Fruit fly (Drosophila melanogaster) whole organism, wandering third instar larva: Measurements from ENCODE around the gene aus.

Experiments
- Abd-B ChIP-seq: fragments of >200 bp; optimal IDR thresholded peaks from 2 replicates; lab custom pipeline; 2017; ENCODE audit warnings: missing biosample characterization, missing genetic modification characterization
- CG32264 ChIP-seq: fragments of 200-800 bp; sonication (Bioruptor generic); optimal IDR thresholded peaks from 2 replicates; lab custom pipeline; 2016; ENCODE audit warnings: missing biosample characterization, missing genetic modification characterization
- CrebA ChIP-seq: fragments of 200-800 bp; sonication (Bioruptor generic); optimal IDR thresholded peaks from 2 replicates; lab custom pipeline; 2016; ENCODE audit warnings: missing biosample characterization, mild to moderate bottlenecking, missing genetic modification characterization, borderline replicate concordance
- Dif ChIP-seq: fragments of 200-275, 200-300 bp; sonication (Bioruptor generic); optimal IDR thresholded peaks from 2 replicates; lab custom pipeline; 2018; ENCODE audit warnings: missing biosample characterization, missing genetic modification characterization; ENCODE audit not compliant: partially characterized antibody
- GATAd ChIP-seq: sonication (Bioruptor generic); optimal IDR thresholded peaks from 2 replicates; lab custom pipeline; 2016; ENCODE audit warnings: missing biosample characterization, missing genetic modification characterization
- HLH106 ChIP-seq: fragments of 200-800 bp; optimal IDR thresholded peaks from 3 replicates; lab custom pipeline; 2019; ENCODE audit warnings: missing biosample characterization, mild to moderate bottlenecking, missing genetic modification characterization, moderate library complexity
- Hnf4 ChIP-seq: fragments of 200-800 bp; sonication (Bioruptor generic); optimal IDR thresholded peaks from 2 replicates; lab custom pipeline; 2016; ENCODE audit warnings: missing biosample characterization, mild to moderate bottlenecking, missing genetic modification characterization
- Hr78 ChIP-seq: fragments of >200 bp; optimal IDR thresholded peaks from 2 replicates; lab custom pipeline; 2017; ENCODE audit warnings: missing biosample characterization, missing genetic modification characterization
- Hr83 ChIP-seq: fragments of 200-300 bp; sonication (Bioruptor generic); optimal IDR thresholded peaks from 2 replicates; lab custom pipeline; 2016; ENCODE audit warnings: missing biosample characterization, mild to moderate bottlenecking, missing genetic modification characterization, moderate library complexity; ENCODE audit not compliant: poor library complexity, severe bottlenecking
- Jra ChIP-seq: sonication (Bioruptor generic); optimal IDR thresholded peaks from 2 replicates; lab custom pipeline; 2016; ENCODE audit warnings: missing biosample characterization, missing genetic modification characterization
- Myc ChIP-seq: fragments of >200 bp; optimal IDR thresholded peaks from 2 replicates; lab custom pipeline; 2017
- N ChIP-seq: fragments of >200 bp; optimal IDR thresholded peaks from 2 replicates; lab custom pipeline; 2018; ENCODE audit warnings: missing biosample characterization, missing external identifiers, missing genetic modification characterization
- OdsH ChIP-seq: fragments of 200-800 bp; sonication (Bioruptor generic); optimal IDR thresholded peaks from 2 replicates; lab custom pipeline; 2016; ENCODE audit warnings: missing biosample characterization, mild to moderate bottlenecking, missing genetic modification characterization
- Rel ChIP-seq, 2 experiments: fragments of 200-800 bp; sonication (Bioruptor generic) in 1 of 2; optimal IDR thresholded peaks; 2 replicates in 1 of 2; 3 replicates in 1 of 2; lab custom pipeline; 2016 to 2019; ENCODE audit warnings: mild to moderate bottlenecking in 2 of 2, missing biosample characterization in 2 of 2, missing genetic modification characterization in 2 of 2, moderate library complexity in 1 of 2
- Sp1 ChIP-seq: fragments of 200-800 bp; sonication (Bioruptor generic); optimal IDR thresholded peaks from 3 replicates; lab custom pipeline; 2019; ENCODE audit warnings: missing biosample characterization, mild to moderate bottlenecking, missing genetic modification characterization, moderate library complexity
- Vsx2 ChIP-seq: fragments of 200-300, 225-300 bp; sonication (Bioruptor generic); optimal IDR thresholded peaks from 2 replicates; lab custom pipeline; 2018; ENCODE audit warnings: missing biosample characterization, missing genetic modification characterization; ENCODE audit not compliant: partially characterized antibody
- br ChIP-seq: fragments of 200-800 bp; sonication (Bioruptor generic); optimal IDR thresholded peaks from 2 replicates; lab custom pipeline; 2016; ENCODE audit warnings: missing biosample characterization, missing genetic modification characterization
- brk ChIP-seq: fragments of 200-800 bp; sonication (Bioruptor generic); optimal IDR thresholded peaks from 2 replicates; lab custom pipeline; 2016; ENCODE audit warnings: missing biosample characterization, mild to moderate bottlenecking, missing genetic modification characterization
- dl ChIP-seq, 2 experiments: fragments of 175-275, 200-275 bp in 1 of 2; fragments of 200-275 bp in 1 of 2; sonication (Bioruptor generic); optimal IDR thresholded peaks; lab custom pipeline; 2018; ENCODE audit warnings: mild to moderate bottlenecking in 2 of 2, missing biosample characterization in 2 of 2, missing genetic modification characterization in 2 of 2, moderate library complexity in 2 of 2; ENCODE audit not compliant: partially characterized antibody in 2 of 2, insufficient read depth in 1 of 2
- dmrt93B ChIP-seq: fragments of 200-800 bp; sonication (Bioruptor generic); optimal IDR thresholded peaks from 2 replicates; lab custom pipeline; 2018; ENCODE audit warnings: missing biosample characterization, mild to moderate bottlenecking, missing genetic modification characterization
- ey ChIP-seq: fragments of 200-800 bp; sonication (Bioruptor generic); optimal IDR thresholded peaks from 2 replicates; lab custom pipeline; 2016; ENCODE audit warnings: missing biosample characterization, missing genetic modification characterization
- foxo ChIP-seq, 2 experiments: fragments of 200-800 bp; sonication (Bioruptor generic); optimal IDR thresholded peaks; 2 replicates in 1 of 2; 3 replicates in 1 of 2; lab custom pipeline; 2016 to 2017; ENCODE audit warnings: missing biosample characterization in 2 of 2, missing genetic modification characterization in 2 of 2
- h ChIP-seq: fragments of 200-800 bp; sonication (Bioruptor generic); optimal IDR thresholded peaks from 3 replicates; lab custom pipeline; 2016; ENCODE audit warnings: missing biosample characterization, mild to moderate bottlenecking, missing genetic modification characterization
- jim ChIP-seq: fragments of 175-275, 200-325 bp; sonication (Bioruptor generic); optimal IDR thresholded peaks from 2 replicates; lab custom pipeline; 2016; ENCODE audit warnings: missing biosample characterization, mild to moderate bottlenecking, missing genetic modification characterization
- lola ChIP-seq: fragments of >200 bp; optimal IDR thresholded peaks from 2 replicates; lab custom pipeline; 2017; ENCODE audit warnings: missing biosample characterization, missing genetic modification characterization
- pan ChIP-seq: fragments of >200 bp; optimal IDR thresholded peaks from 2 replicates; lab custom pipeline; 2017
- psq ChIP-seq: fragments of 200-800 bp; sonication (Bioruptor generic); optimal IDR thresholded peaks from 3 replicates; lab custom pipeline; 2017; ENCODE audit warnings: missing biosample characterization, mild to moderate bottlenecking, missing genetic modification characterization, moderate library complexity
- rgr ChIP-seq: fragments of 200-800 bp; sonication (Bioruptor generic); optimal IDR thresholded peaks from 3 replicates; lab custom pipeline; 2016; ENCODE audit warnings: missing biosample characterization, mild to moderate bottlenecking, missing genetic modification characterization
- sage ChIP-seq: fragments of 200-800 bp; sonication (Bioruptor generic); optimal IDR thresholded peaks from 2 replicates; lab custom pipeline; 2016; ENCODE audit warnings: missing biosample characterization, mild to moderate bottlenecking, missing genetic modification characterization
- tai ChIP-seq: sonication (Bioruptor generic); optimal IDR thresholded peaks from 2 replicates; lab custom pipeline; 2016; ENCODE audit warnings: missing biosample characterization, missing genetic modification characterization
- usp ChIP-seq: fragments of >200 bp; optimal IDR thresholded peaks from 2 replicates; lab custom pipeline; 2017; ENCODE audit warnings: missing biosample characterization, missing genetic modification characterization
- woc ChIP-seq: sonication (Bioruptor generic); optimal IDR thresholded peaks from 2 replicates; lab custom pipeline; 2016; ENCODE audit warnings: missing biosample characterization, mild to moderate bottlenecking, missing genetic modification characterization

Gene aus

DNA sequence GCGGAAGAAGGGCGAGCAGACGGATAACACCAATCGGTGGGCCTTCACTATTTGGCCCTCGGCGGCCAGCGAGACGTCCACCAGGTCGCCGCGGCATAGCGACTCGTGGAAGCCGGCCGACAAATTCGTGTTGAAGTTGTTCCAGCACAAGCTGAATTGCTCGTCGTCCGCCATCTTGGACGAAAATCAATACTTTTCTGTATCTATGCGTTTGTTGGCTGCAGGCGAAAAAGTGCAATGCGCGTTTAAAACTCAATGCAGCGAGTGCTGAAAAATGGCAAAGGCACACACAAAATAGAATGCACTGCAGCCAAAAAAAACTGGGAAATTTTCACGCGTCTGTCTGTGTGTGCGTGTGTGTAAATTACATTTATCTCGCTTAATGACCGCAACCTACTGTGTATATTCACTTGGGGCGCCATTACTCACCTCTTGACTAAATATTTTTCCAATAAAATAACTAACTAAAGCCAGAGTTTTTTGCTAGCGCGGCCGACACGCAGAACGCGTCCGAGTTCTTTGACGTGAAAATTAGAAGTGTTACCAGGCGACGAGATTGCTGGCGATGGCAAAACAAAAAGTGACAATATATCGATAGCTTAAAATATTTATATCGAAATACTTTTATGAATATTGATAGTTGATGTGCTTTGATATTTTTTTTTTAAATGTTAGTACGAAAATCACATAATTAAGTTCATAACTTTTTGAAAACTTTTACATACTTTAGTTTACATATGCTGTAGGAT is 27.6 kb upstream of the aus start:
- peak; percentile 12 for TF ChIP-seq br
- peak; percentile 13 for TF ChIP-seq rgr (GFP tag; lab: Kevin White, UChicago)
- TF ChIP-seq sage (GFP tag; lab: Kevin White, UChicago), result no peak
- TF ChIP-seq Sp1, result peak; percentile 42
- TF ChIP-seq GATAd (GFP tag; lab: Kevin White, UChicago), result no peak
- TF ChIP-seq HLH106 (tag; lab: Kevin White, UChicago), result no peak
- TF ChIP-seq OdsH (GFP tag; lab: Kevin White, UChicago), result peak; percentile 0
- no peak for TF ChIP-seq dmrt93B
- no peak for TF ChIP-seq Myc
- TF ChIP-seq brk (GFP tag; lab: Kevin White, UChicago), result peak; percentile 22
- peak; percentile 62 for TF ChIP-seq Vsx2
- TF ChIP-seq Hr83 (GFP tag; lab: Kevin White, UChicago), result peak; percentile 12
- TF ChIP-seq CG32264 (GFP tag; lab: Kevin White, UChicago), result no peak
- no peak for TF ChIP-seq dl (GFP tag; optimal IDR thresholded peaks at IDR 0.05; lab: Kevin White, UChicago; ENCODE audit: insufficient read depth in 1 of 2, partially characterized antibody in 2 of 2)
- no peak for TF ChIP-seq CrebA (GFP tag; lab: Kevin White, UChicago)
- peak; percentile 12 for TF ChIP-seq Dif (GFP tag; lab: Kevin White, UChicago)
- TF ChIP-seq h (GFP tag; lab: Kevin White, UChicago), result peak; percentile 34
- TF ChIP-seq lola (GFP tag; lab: Kevin White, UChicago), result no peak
- no peak for TF ChIP-seq usp
- TF ChIP-seq Jra (GFP tag; lab: Kevin White, UChicago), result no peak
- peak; percentile 56 for TF ChIP-seq woc (GFP tag; lab: Kevin White, UChicago)
- no peak for TF ChIP-seq Hr78 (GFP tag; lab: Kevin White, UChicago)

DNA sequence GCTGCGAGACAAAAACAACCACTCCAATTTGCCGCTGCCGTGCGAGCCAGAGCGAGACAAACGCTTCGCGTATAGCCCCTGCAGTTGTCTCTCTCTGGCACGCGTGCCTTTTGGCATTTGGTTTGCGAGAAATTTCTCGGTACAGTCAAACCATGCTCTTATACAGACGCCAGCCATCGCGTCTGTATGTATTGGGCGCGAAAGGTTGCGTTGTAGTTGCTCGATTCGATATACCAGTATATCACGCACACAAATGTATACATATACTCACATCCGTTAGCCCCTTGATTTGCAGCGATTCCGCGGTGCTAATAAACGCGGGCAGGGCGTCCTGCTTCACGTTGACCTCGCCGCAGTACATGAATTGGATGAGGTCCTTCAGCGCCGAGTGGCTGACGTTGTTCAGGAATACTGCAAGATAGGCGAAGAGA is 26.9 kb upstream of the aus start:
- TF ChIP-seq CG32264 (GFP tag; lab: Kevin White, UChicago) (peak; percentile 2), Rel (GFP tag; optimal IDR thresholded peaks at IDR 0.05; lab: Kevin White, UChicago) (no peak), Rel (tag; optimal IDR thresholded peaks at IDR 0.05; lab: Kevin White, UChicago) (peak; percentile 14), jim (GFP tag; lab: Kevin White, UChicago) (no peak), OdsH (GFP tag; lab: Kevin White, UChicago) (no peak), tai (GFP tag; lab: Kevin White, UChicago) (no peak), dl (GFP tag; optimal IDR thresholded peaks at IDR 0.05; lab: Kevin White, UChicago; ENCODE audit: insufficient read depth in 1 of 2, partially characterized antibody in 2 of 2) (peak; percentile 31 to 47), psq (peak; percentile 19), h (GFP tag; lab: Kevin White, UChicago) (peak; percentile 97), Myc (peak; percentile 31), Dif (GFP tag; lab: Kevin White, UChicago) (peak; percentile 70), Hr83 (GFP tag; lab: Kevin White, UChicago) (peak; percentile 76), rgr (GFP tag; lab: Kevin White, UChicago) (peak; percentile 22), dmrt93B (no peak), foxo (GFP tag; optimal IDR thresholded peaks at IDR 0.05; lab: Kevin White, UChicago) (peak in 1 of 2 experiments; percentile 22), pan (lab: Kevin White, UChicago) (no peak), brk (GFP tag; lab: Kevin White, UChicago) (peak; percentile 42), Sp1 (peak; percentile 34), Abd-B (GFP tag; lab: Kevin White, UChicago) (no peak), N (GFP tag; lab: Kevin White, UChicago) (no peak), HLH106 (tag; lab: Kevin White, UChicago) (no peak), Hnf4 (GFP tag; lab: Kevin White, UChicago) (peak; percentile 25), Hr78 (GFP tag; lab: Kevin White, UChicago) (no peak), ey (no peak)
- TF ChIP-seq, all 38 proteins: peak for 13
